Worm (Caenorhabditis elegans) whole organism, mixed stage, embryonic: ENCODE measurements around the gene pkg-2.

ENCODE experiments used
- blmp-1 ChIP-seq: fragments of 150-350 bp; optimal IDR thresholded peaks from 2 replicates; lab custom pipeline; 2014; ENCODE audit warnings: missing biosample characterization, missing genetic modification characterization
- ceh-39 ChIP-seq: fragments of 150-350 bp; optimal IDR thresholded peaks from 2 replicates; lab custom pipeline; 2014; ENCODE audit warnings: missing biosample characterization, missing genetic modification characterization
- ceh-43 ChIP-seq: fragments of 200-800 bp; sonication (Bioruptor generic); optimal IDR thresholded peaks from 2 replicates; lab custom pipeline; 2018; ENCODE audit warnings: mild to moderate bottlenecking, missing genetic modification characterization, moderate library complexity, missing compliant biosample characterization
- ceh-83 ChIP-seq: fragments of 200-800 bp; sonication (Bioruptor generic); optimal IDR thresholded peaks from 2 replicates; lab custom pipeline; 2018; ENCODE audit warnings: mild to moderate bottlenecking, missing genetic modification characterization, missing compliant biosample characterization
- ces-1 ChIP-seq: fragments of 150-350 bp; optimal IDR thresholded peaks from 2 replicates; lab custom pipeline; 2014; ENCODE audit warnings: missing biosample characterization, missing genetic modification reagents, missing genetic modification characterization
- cnd-1 ChIP-seq: fragments of 200-800 bp; sonication (Bioruptor generic); optimal IDR thresholded peaks from 2 replicates; lab custom pipeline; 2018; ENCODE audit warnings: mild to moderate bottlenecking, missing genetic modification characterization, missing compliant biosample characterization
- elt-3 ChIP-seq: fragments of 150-350 bp; optimal IDR thresholded peaks from 2 replicates; lab custom pipeline; 2014; ENCODE audit warnings: missing biosample characterization, missing genetic modification characterization
- flh-1 ChIP-seq: fragments of 200-800 bp; sonication (Bioruptor generic); optimal IDR thresholded peaks from 2 replicates; lab custom pipeline; 2018; ENCODE audit warnings: mild to moderate bottlenecking, missing genetic modification characterization, moderate library complexity, missing compliant biosample characterization
- ham-2 ChIP-seq: fragments of 200-800 bp; sonication (Bioruptor generic); optimal IDR thresholded peaks from 2 replicates; lab custom pipeline; 2018; ENCODE audit warnings: mild to moderate bottlenecking, missing genetic modification characterization, missing compliant biosample characterization
- hlh-1 ChIP-seq: fragments of 150-350 bp; optimal IDR thresholded peaks from 2 replicates; lab custom pipeline; 2014; ENCODE audit warnings: missing biosample characterization, missing genetic modification reagents, missing genetic modification characterization
- lin-13 ChIP-seq: fragments of 150-350 bp; optimal IDR thresholded peaks from 2 replicates; lab custom pipeline; 2014; ENCODE audit warnings: missing biosample characterization, missing genetic modification characterization
- lin-32 ChIP-seq: fragments of 200-800 bp; sonication (Bioruptor generic); optimal IDR thresholded peaks from 2 replicates; lab custom pipeline; 2018; ENCODE audit warnings: mild to moderate bottlenecking, missing genetic modification characterization, missing compliant biosample characterization
- lsy-2 ChIP-seq: fragments of 150-350 bp; optimal IDR thresholded peaks from 2 replicates; lab custom pipeline; 2014; ENCODE audit warnings: missing biosample characterization, missing genetic modification characterization
- mab-5 ChIP-seq: fragments of 150-350 bp; optimal IDR thresholded peaks from 2 replicates; lab custom pipeline; 2014; ENCODE audit warnings: missing biosample characterization, missing genetic modification characterization
- mep-1 ChIP-seq: fragments of 150-350 bp; optimal IDR thresholded peaks from 2 replicates; lab custom pipeline; 2017; ENCODE audit warnings: missing biosample characterization, missing genetic modification reagents, missing genetic modification characterization, inconsistent platforms
- mls-2 ChIP-seq: sonication (generic microtip); optimal IDR thresholded peaks from 2 replicates; lab custom pipeline; 2016; ENCODE audit warnings: mild to moderate bottlenecking, missing genetic modification characterization, moderate library complexity, missing compliant biosample characterization
- nhr-12 ChIP-seq: fragments of 150-350 bp; optimal IDR thresholded peaks from 2 replicates; lab custom pipeline; 2014; ENCODE audit warnings: missing biosample characterization, missing genetic modification characterization
- nhr-2 ChIP-seq: fragments of 150-350 bp; optimal IDR thresholded peaks from 2 replicates; lab custom pipeline; 2014; ENCODE audit warnings: missing biosample characterization, missing genetic modification characterization
- nhr-237 ChIP-seq: fragments of 150-350 bp; optimal IDR thresholded peaks from 2 replicates; lab custom pipeline; 2014; ENCODE audit warnings: missing biosample characterization, missing genetic modification characterization
- nhr-28 ChIP-seq: fragments of 150-350 bp; optimal IDR thresholded peaks from 2 replicates; lab custom pipeline; 2014; ENCODE audit warnings: missing biosample characterization, missing genetic modification characterization
- nhr-76 ChIP-seq: sonication (generic microtip); optimal IDR thresholded peaks from 2 replicates; lab custom pipeline; 2017; ENCODE audit warnings: missing biosample characterization, missing genetic modification characterization
- pha-4 ChIP-seq: fragments of 150-350 bp; optimal IDR thresholded peaks from 2 replicates; lab custom pipeline; 2018; ENCODE audit warnings: missing biosample characterization, missing genetic modification reagents, missing genetic modification characterization
- sem-2 ChIP-seq: fragments of 200-800 bp; sonication (Bioruptor generic); optimal IDR thresholded peaks from 2 replicates; lab custom pipeline; 2018; ENCODE audit warnings: mild to moderate bottlenecking, missing genetic modification characterization, missing compliant biosample characterization
- snpc-4 ChIP-seq: fragments of 150-350 bp; optimal IDR thresholded peaks from 2 replicates; lab custom pipeline; 2014; ENCODE audit warnings: missing biosample characterization, missing genetic modification characterization
- sptf-1 ChIP-seq: sonication (generic microtip); optimal IDR thresholded peaks from 2 replicates; lab custom pipeline; 2017; ENCODE audit warnings: mild to moderate bottlenecking, missing genetic modification characterization, moderate library complexity, missing compliant biosample characterization
- tbx-8 ChIP-seq: fragments of 200-800 bp; sonication (Bioruptor generic); optimal IDR thresholded peaks from 2 replicates; lab custom pipeline; 2018; ENCODE audit warnings: mild to moderate bottlenecking, missing genetic modification characterization, moderate library complexity, missing compliant biosample characterization
- unc-39 ChIP-seq: fragments of 150-350 bp; optimal IDR thresholded peaks from 2 replicates; lab custom pipeline; 2014; ENCODE audit warnings: missing biosample characterization, missing genetic modification characterization
- unc-62 ChIP-seq: fragments of 150-350 bp; optimal IDR thresholded peaks from 2 replicates; lab custom pipeline; 2014; ENCODE audit warnings: missing biosample characterization, missing genetic modification reagents, missing genetic modification characterization
- zip-8 ChIP-seq: fragments of 150-350 bp; optimal IDR thresholded peaks from 2 replicates; lab custom pipeline; 2014; ENCODE audit warnings: missing biosample characterization, missing genetic modification characterization
- ztf-11 ChIP-seq: fragments of 150-350 bp; optimal IDR thresholded peaks from 2 replicates; lab custom pipeline; 2014; ENCODE audit warnings: missing biosample characterization, missing genetic modification characterization

Gene pkg-2

DNA sequence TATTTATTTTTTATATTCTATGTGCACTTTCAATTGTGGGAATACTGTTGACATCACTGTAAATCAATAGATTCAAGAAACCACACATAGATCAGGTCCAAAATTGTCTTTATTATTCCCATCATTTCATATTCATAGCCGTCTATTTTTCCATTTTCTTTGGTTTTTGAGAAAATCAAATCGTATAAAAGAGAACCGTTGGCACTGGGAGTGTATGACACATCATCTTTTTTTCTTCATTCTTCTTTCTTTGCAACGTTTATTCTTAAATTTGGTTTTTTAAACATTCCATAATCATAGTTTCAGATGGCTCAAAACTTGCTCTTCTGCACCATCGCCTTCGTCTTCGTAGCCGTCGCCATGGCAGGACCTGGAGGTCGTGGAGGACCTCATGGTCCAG is 30.8 kb upstream of the pkg-2 start, which contains the start of gene srlf-2:
TSS of gene srlf-2 (plus strand) at position 301 of the 400 bp plus-strand sequence.
- TF ChIP-seq mep-1 (tag; lab: Kevin White, UChicago) (no peak), unc-39 (tag; lab: Kevin White, UChicago) (no peak), tbx-8 (no peak), ham-2 (no peak), sem-2 (no peak)
- TF ChIP-seq, all 35 proteins: peak for 0

- no peak for TF ChIP-seq nhr-12
- no peak for TF ChIP-seq tbx-8
- TF ChIP-seq blmp-1 (tag; lab: Kevin White, UChicago), result no peak
- no peak for TF ChIP-seq ham-2
- TF ChIP-seq ztf-11 (tag; lab: Kevin White, UChicago), result no peak
- TF ChIP-seq mls-2 (tag; lab: Kevin White, UChicago), result no peak
- no peak for TF ChIP-seq nhr-28 (tag; lab: Kevin White, UChicago)
- no peak for TF ChIP-seq mab-5 (tag; lab: Kevin White, UChicago)
- no peak for TF ChIP-seq ceh-83 (GFP tag; lab: Kevin White, UChicago)
- no peak for TF ChIP-seq ceh-39 (tag; lab: Kevin White, UChicago)
- no peak for TF ChIP-seq elt-3
- TF ChIP-seq ces-1, result no peak
- TF ChIP-seq nhr-237 (tag; lab: Kevin White, UChicago), result no peak
- TF ChIP-seq hlh-1 (tag; lab: Kevin White, UChicago), result no peak
- no peak for TF ChIP-seq sem-2
Observed at ce11 chrIV:8492242-8492641, 28.5 kb upstream of the pkg-2 start, which contains the start of gene sru-7. Gene sru-7, plus strand, starts transcription at chrIV:8492542.

DNA sequence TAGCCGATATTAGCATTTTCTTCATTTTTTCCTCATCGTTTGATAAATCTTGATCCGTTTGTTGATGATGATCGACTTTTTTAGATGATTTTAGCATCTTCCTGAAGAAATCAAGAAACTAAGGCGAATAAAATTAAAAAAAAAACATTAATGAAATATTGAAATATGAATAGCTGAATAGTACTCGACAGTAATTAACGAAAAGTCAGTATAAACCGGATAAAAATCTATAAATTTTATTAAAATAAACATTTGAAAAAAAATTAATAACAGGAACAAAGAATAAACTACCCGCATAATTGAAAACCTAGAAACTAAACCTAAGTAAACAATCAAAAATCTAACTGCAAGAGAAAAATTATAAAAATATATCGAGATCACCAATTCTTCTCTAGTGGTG is 24.4 kb upstream of the pkg-2 start, which contains the start of gene C28C12.12:
TSS of gene C28C12.12 (minus strand) at position 101 of the 400 bp plus-strand sequence.
- TF ChIP-seq nhr-28 (tag; lab: Kevin White, UChicago) (no peak), ham-2 (no peak), unc-62 (GFP tag; lab: Kevin White, UChicago) (no peak), ceh-43 (GFP tag; lab: Kevin White, UChicago) (no peak), elt-3 (no peak), zip-8 (no peak)

DNA sequence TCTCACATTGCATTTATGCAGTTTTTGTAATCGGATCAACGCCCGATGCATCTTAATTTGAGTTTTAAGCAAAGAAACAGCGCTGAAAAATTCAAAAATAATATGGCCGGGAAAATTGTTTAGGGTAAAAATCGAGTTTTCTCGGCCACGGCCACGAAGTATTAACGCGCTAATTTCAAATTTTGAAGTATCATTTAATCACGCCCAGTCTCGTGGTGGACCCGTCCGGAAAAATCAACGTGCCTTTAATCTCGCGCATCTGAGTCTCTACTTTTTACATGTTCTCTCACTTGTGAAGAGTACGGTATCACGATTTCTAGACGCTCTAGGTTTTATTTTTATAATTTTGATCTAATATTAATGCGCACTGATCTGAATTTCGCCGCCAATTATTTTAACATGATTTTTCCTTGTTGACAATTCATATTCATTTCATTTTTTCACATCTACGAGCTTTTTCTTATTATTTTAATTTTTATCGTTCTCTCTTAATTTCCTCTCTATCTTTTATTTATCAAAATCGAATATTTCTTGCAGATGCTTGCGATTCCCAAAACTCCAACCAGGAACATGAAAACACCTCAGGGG is 21.8 kb upstream of the pkg-2 start, which contains the start of the genes acdh-13 and mesp-1:
TSS of gene acdh-13 (minus strand) at position 51 of the 588 bp plus-strand sequence.
TSS of gene mesp-1 (plus strand) at position 538 of the 588 bp plus-strand sequence.
- no peak for TF ChIP-seq pha-4
- no peak for TF ChIP-seq ceh-39 (tag; lab: Kevin White, UChicago)
- no peak for TF ChIP-seq unc-39 (tag; lab: Kevin White, UChicago)
- TF ChIP-seq ham-2, result no peak
- TF ChIP-seq mls-2 (tag; lab: Kevin White, UChicago), result no peak
- no peak for TF ChIP-seq nhr-12
- TF ChIP-seq nhr-2 (tag; lab: Kevin White, UChicago), result no peak
- TF ChIP-seq nhr-76 (tag; lab: Kevin White, UChicago), result no peak

DNA sequence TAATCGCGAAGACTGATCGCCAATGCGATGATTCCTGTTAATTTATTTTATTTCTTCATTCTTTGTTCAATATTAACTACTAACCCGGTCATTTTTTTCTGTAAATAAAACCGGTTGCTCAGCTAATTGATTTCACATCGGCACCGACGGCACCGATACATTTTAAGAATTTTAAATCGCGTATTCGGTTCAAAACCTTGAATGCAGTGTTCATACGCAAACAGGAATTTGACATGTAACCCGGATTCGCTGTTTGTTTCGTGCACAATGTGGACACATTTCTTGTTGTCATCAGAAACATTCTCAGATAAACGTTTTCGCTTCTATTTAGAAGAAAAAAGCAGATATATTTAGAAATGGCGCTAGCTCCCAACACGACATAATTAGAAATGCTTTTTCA is 20.7 kb upstream of the pkg-2 start:
- TF ChIP-seq lin-13 (no peak), sem-2 (no peak), lin-32 (no peak), hlh-1 (tag; lab: Kevin White, UChicago) (no peak), elt-3 (no peak), nhr-12 (no peak), cnd-1 (no peak)

ce11 chrIV:8501382-8501781 is 19.3 kb upstream of the pkg-2 start, which contains the start of gene C28C12.1:
Gene C28C12.1, plus strand, starts transcription at chrIV:8501682.
- no peak for TF ChIP-seq ceh-39 (tag; lab: Kevin White, UChicago)
- TF ChIP-seq snpc-4, result no peak
- no peak for TF ChIP-seq ceh-43 (GFP tag; lab: Kevin White, UChicago)
- no peak for TF ChIP-seq elt-3
- no peak for TF ChIP-seq ham-2
- TF ChIP-seq sem-2, result no peak
- no peak for TF ChIP-seq zip-8
- TF ChIP-seq nhr-76 (tag; lab: Kevin White, UChicago), result no peak
- no peak for TF ChIP-seq lsy-2 (tag; lab: Kevin White, UChicago)
- no peak for TF ChIP-seq ztf-11 (tag; lab: Kevin White, UChicago)
- no peak for TF ChIP-seq mep-1 (tag; lab: Kevin White, UChicago)
- TF ChIP-seq nhr-237 (tag; lab: Kevin White, UChicago), result no peak
- TF ChIP-seq tbx-8, result no peak
- no peak for TF ChIP-seq unc-62 (GFP tag; lab: Kevin White, UChicago)
- TF ChIP-seq sptf-1 (tag; lab: Kevin White, UChicago), result no peak
- no peak for TF ChIP-seq lin-32
- TF ChIP-seq unc-39 (tag; lab: Kevin White, UChicago), result no peak
- TF ChIP-seq flh-1, result no peak
- TF ChIP-seq nhr-28 (tag; lab: Kevin White, UChicago), result no peak
